Fruit fly (Drosophila melanogaster) whole organism, pupa: ENCODE data around the gene IntS10.

ENCODE experiments used
- CG10348 ChIP-seq: fragments of 200-800 bp; sonication (Bioruptor generic); IDR thresholded peaks from 2 replicates; pipeline ENCODE4 v1.3.6; 2022; ENCODE audit warnings: missing biosample characterization, missing genetic modification characterization
- CG12605 ChIP-seq: fragments of 200-800 bp; sonication (Bioruptor generic); IDR thresholded peaks from 2 replicates; pipeline ENCODE4 v1.3.6; 2022; ENCODE audit warnings: missing biosample characterization, missing genetic modification characterization
- CG13204 ChIP-seq: fragments of 200-800 bp; sonication (Bioruptor generic); optimal IDR thresholded peaks from 2 replicates; lab custom pipeline; 2018; ENCODE audit warnings: missing biosample characterization, mild to moderate bottlenecking, missing genetic modification characterization, moderate library complexity
- CG14655 ChIP-seq: fragments of 200-800 bp; sonication (Bioruptor generic); optimal IDR thresholded peaks from 3 replicates; lab custom pipeline; 2017; ENCODE audit warnings: mild to moderate bottlenecking, missing biosample characterization, missing genetic modification reagents, missing genetic modification characterization
- CG15710 ChIP-seq: fragments of 200-800 bp; sonication (Bioruptor generic); optimal IDR thresholded peaks from 2 replicates; lab custom pipeline; 2018; ENCODE audit warnings: missing biosample characterization, mild to moderate bottlenecking, missing genetic modification characterization, moderate library complexity
- CG17806 ChIP-seq: fragments of 200-800 bp; sonication (Bioruptor generic); optimal IDR thresholded peaks from 2 replicates; lab custom pipeline; 2018; ENCODE audit warnings: missing biosample characterization, mild to moderate bottlenecking, missing genetic modification characterization, moderate library complexity
- CG32121 ChIP-seq: fragments of 200-800 bp; sonication (Bioruptor generic); IDR thresholded peaks from 2 replicates; pipeline ENCODE4 v1.3.6; 2022; ENCODE audit warnings: missing biosample characterization, missing genetic modification characterization
- CG34367 ChIP-seq: fragments of 200-800 bp; sonication (Bioruptor generic); optimal IDR thresholded peaks from 2 replicates; lab custom pipeline; 2018; ENCODE audit warnings: missing biosample characterization, mild to moderate bottlenecking, missing genetic modification characterization
- CG4496 ChIP-seq: fragments of 200-800 bp; sonication (Bioruptor generic); IDR thresholded peaks from 3 replicates; pipeline ENCODE4 v1.3.6; 2022; ENCODE audit warnings: missing biosample characterization, missing genetic modification characterization
- CG8159 ChIP-seq: fragments of 200-800 bp; sonication (Bioruptor generic); optimal IDR thresholded peaks from 3 replicates; lab custom pipeline; 2018; ENCODE audit warnings: missing biosample characterization, mild to moderate bottlenecking, missing genetic modification characterization, moderate library complexity
- CG8301 ChIP-seq: fragments of 200-800 bp; sonication (Bioruptor generic); optimal IDR thresholded peaks from 2 replicates; lab custom pipeline; 2018; ENCODE audit warnings: missing biosample characterization, mild to moderate bottlenecking, missing genetic modification characterization
- CG9948 ChIP-seq: fragments of 200-800 bp; sonication (Bioruptor generic); optimal IDR thresholded peaks from 2 replicates; lab custom pipeline; 2018; ENCODE audit warnings: missing biosample characterization, mild to moderate bottlenecking, missing genetic modification characterization, moderate library complexity
- D1 ChIP-seq: fragments of 200-800 bp; sonication (Bioruptor generic); optimal IDR thresholded peaks from 2 replicates; lab custom pipeline; 2018; ENCODE audit warnings: missing biosample characterization, mild to moderate bottlenecking, missing genetic modification characterization, moderate library complexity
- EcR ChIP-seq: fragments of 200-800 bp; sonication (Bioruptor generic); optimal IDR thresholded peaks from 3 replicates; lab custom pipeline; 2019; ENCODE audit warnings: missing biosample characterization, missing genetic modification characterization, mild to moderate bottlenecking, moderate library complexity, missing genetic modification reagents
- Ets98B ChIP-seq: fragments of 200-800 bp; sonication (Bioruptor generic); IDR thresholded peaks from 2 replicates; pipeline ENCODE4 v1.3.6; 2022; ENCODE audit warnings: missing biosample characterization, missing genetic modification characterization
- Pif1A ChIP-seq: fragments of 200-800 bp; sonication (Bioruptor generic); optimal IDR thresholded peaks from 3 replicates; lab custom pipeline; 2016; ENCODE audit warnings: missing biosample characterization, missing genetic modification characterization
- Pif1B ChIP-seq: fragments of 200-800 bp; sonication (Bioruptor generic); optimal IDR thresholded peaks from 3 replicates; lab custom pipeline; 2016; ENCODE audit warnings: missing biosample characterization, missing genetic modification characterization
- Snoo ChIP-seq: fragments of 200-800 bp; sonication (Bioruptor generic); optimal IDR thresholded peaks from 3 replicates; lab custom pipeline; 2017; ENCODE audit warnings: missing biosample characterization, mild to moderate bottlenecking, missing genetic modification characterization, inconsistent platforms
- fd96Ca ChIP-seq: fragments of 200-800 bp; sonication (Bioruptor generic); IDR thresholded peaks from 3 replicates; pipeline ENCODE4 v1.3.6; 2022; ENCODE audit warnings: missing biosample characterization, missing genetic modification characterization
- gl ChIP-seq: fragments of 200-800 bp; sonication (Bioruptor generic); optimal IDR thresholded peaks from 2 replicates; lab custom pipeline; 2018; ENCODE audit warnings: missing biosample characterization, mild to moderate bottlenecking, missing genetic modification characterization
- rn ChIP-seq: fragments of 200-800 bp; sonication (Bioruptor generic); IDR thresholded peaks from 2 replicates; pipeline ENCODE4 v1.3.6; 2022; ENCODE audit warnings: missing biosample characterization, missing genetic modification characterization

Gene IntS10

DNA sequence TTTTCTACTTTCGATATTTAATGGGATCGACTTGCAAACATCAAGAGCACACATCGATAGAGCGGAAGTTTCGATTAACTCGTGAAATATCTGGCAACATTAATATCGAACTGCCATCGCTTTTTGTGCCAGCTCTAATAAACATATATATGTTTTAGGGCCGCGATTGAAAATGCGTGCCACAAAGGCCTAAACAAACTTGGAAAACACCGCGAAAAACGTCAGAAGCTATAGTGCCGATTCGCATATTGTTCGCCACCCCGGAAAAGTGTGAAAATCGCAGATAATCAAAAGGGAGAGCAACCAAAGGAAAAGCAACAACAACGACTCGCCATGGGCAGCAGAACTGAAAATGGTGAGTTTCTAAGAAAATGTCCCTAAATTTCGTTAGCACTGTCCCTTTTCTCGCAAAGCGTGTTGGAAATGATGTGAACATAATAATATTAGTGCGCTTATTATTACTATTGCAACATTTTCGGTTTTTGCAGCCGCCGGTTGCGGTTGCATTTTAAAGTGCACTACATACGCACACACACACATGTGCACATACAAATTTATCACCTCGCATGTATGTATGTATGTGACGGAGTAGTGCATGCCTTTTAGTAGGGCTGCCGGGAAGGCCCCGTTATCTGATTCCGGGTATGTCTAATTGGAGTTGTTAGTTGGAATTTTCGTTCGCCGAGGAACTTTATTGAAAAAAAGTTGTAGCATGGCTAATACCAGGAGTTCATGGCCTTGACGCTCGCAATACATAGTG, 12.2 kb downstream of the IntS10 start, which contains the start of gene enc:
Gene enc, plus strand, starts transcription at position 114 of the 760 bp plus-strand sequence.
- TF ChIP-seq CG32121 (no peak), Pif1B (GFP tag; lab: Kevin White, UChicago) (no peak), CG8301 (tag; lab: Kevin White, UChicago) (no peak), D1 (peak; percentile 31)
- TF ChIP-seq, all 21 proteins: peak for 1

DNA sequence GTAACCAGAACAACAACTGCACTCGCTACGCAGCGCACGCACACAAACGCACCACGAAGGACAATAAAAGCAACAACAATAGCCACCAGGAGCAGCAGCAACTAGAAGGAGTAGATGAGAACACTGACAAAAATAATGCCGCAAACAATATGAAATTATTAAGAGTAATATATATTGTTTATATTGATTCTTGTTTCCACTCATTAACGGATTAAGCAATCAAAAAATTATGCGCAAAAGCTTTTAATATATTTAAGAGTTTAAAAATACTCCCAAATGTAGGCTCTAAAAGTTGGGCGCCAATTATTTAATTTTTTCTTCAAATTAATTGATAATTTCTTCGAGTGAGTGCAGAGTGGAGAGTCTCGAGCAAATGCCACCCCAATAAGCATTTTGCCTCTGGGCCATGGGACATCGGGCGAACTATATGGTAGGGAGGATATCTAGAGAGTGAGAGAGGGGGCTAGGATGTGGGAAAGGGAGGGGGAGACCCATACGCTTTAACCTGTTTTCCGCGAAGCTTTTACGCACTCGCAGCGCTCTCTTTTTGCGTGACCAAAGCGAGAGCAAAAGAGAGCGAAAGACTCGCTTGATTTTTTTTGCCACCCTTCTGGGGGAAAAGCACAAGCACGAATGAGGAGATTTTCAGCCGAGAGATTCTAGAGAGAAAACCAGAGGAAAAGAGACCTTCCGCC, 18.4 kb downstream of the IntS10 start, which contains the start of gene Rdh:
Gene Rdh, plus strand, starts transcription at position 660 of the 695 bp plus-strand sequence.
- TF ChIP-seq rn (GFP tag; lab: Robert Waterston, UW) = no peak
- 0 out of 2 replicates have a peak, but pooled peaks have one; percentile 15 for TF ChIP-seq CG12605 (GFP tag; lab: Robert Waterston, UW)
- TF ChIP-seq Ets98B (GFP tag; lab: Robert Waterston, UW) = no peak
- no peak for TF ChIP-seq CG32121
- TF ChIP-seq CG4496 (GFP tag; lab: Robert Waterston, UW) = peak; percentile 37; the same call in 2 of the 3 replicates
- TF ChIP-seq CG34367 (tag; lab: Kevin White, UChicago) = peak; percentile 32
- no peak for TF ChIP-seq CG10348 (GFP tag; lab: Robert Waterston, UW)
- TF ChIP-seq D1 = no peak
- TF ChIP-seq CG8159 (tag; lab: Kevin White, UChicago) = peak; percentile 79
- TF ChIP-seq Snoo (tag; lab: Kevin White, UChicago) = no peak
- TF ChIP-seq EcR (GFP tag; lab: Kevin White, UChicago) = no peak
- TF ChIP-seq fd96Ca (GFP tag; lab: Robert Waterston, UW) = no peak
- peak; percentile 46 for TF ChIP-seq CG9948 (tag; lab: Kevin White, UChicago)
- TF ChIP-seq CG8301 (tag; lab: Kevin White, UChicago) = peak; percentile 35
- TF ChIP-seq gl (tag; lab: Kevin White, UChicago) = no peak
- peak; percentile 39 for TF ChIP-seq Pif1A (GFP tag; lab: Kevin White, UChicago)
- TF ChIP-seq CG15710 = peak; percentile 63
- TF ChIP-seq CG13204 (GFP tag; lab: Kevin White, UChicago) = no peak
- TF ChIP-seq CG14655 = peak; percentile 63
- peak; percentile 1 for TF ChIP-seq Pif1B (GFP tag; lab: Kevin White, UChicago)
- peak; percentile 60 for TF ChIP-seq CG17806 (tag; lab: Kevin White, UChicago)

DNA sequence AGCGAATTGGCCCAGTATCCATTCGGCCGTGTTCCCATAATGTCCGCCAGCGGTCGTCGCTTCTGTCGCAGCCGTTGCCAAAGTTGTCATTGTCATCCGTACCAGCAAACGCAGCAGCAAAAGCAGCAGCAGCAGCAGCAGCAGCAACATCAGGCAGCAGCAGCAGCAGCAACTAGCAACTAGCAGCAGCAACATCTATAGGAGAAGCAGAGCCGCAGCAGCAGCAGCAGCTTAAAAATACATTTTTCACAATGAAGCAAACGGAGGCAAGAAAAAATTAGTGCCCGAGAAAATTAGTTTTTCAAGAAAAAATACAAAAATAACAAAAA, 18.9 kb downstream of the IntS10 start:
- no peak for TF ChIP-seq CG10348 (GFP tag; lab: Robert Waterston, UW)
- TF ChIP-seq Pif1B (GFP tag; lab: Kevin White, UChicago) = no peak
- no peak for TF ChIP-seq CG8301 (tag; lab: Kevin White, UChicago)
- no peak for TF ChIP-seq gl (tag; lab: Kevin White, UChicago)
- TF ChIP-seq CG32121 = no peak
- no peak for TF ChIP-seq CG9948 (tag; lab: Kevin White, UChicago)
- TF ChIP-seq CG8159 (tag; lab: Kevin White, UChicago) = no peak
- TF ChIP-seq fd96Ca (GFP tag; lab: Robert Waterston, UW) = no peak
- no peak for TF ChIP-seq Snoo (tag; lab: Kevin White, UChicago)
- no peak for TF ChIP-seq CG14655
- TF ChIP-seq Pif1A (GFP tag; lab: Kevin White, UChicago) = no peak

DNA sequence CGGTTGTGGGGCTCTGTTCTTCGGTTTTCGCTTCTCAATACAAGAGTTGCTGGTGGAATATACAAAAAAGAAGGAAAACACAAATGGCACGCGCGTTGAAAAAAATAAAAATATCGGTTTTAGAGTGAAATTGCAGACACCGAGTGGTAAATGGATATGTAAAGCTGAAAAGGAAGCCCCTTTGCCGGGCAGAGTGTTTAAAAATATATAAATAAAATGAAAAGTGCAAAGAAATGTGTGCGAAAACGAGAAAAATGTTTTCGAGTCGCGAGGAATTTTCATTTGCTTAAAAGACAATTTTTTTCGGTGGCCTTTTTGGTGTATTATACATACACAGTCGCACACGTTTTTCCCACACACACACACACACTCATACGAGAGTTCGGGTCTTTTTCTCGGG, 19.4 kb downstream of the IntS10 start:
- TF ChIP-seq rn (GFP tag; lab: Robert Waterston, UW) = no peak
- TF ChIP-seq Pif1A (GFP tag; lab: Kevin White, UChicago) = no peak
- peak; percentile 17 for TF ChIP-seq CG14655

DNA sequence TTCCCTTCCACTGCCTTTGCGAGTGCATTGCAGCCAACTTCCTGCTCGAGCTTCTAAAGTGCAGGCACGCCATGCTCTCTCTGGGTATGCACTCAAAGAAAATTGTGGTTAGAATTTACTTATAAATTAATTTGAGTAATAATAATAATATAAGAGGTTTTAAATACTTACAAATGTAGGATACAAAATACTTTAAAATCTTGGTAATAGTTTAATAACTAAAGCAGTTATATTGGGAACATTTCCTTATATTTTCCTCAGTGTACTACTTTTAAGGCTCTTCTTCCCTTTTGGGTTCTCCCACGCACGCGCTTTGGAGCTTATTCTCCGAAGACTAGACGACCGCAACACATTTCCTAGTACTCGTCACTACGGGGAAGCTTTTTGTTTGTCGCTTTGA, 20.0 kb downstream of the IntS10 start:
- TF ChIP-seq rn (GFP tag; lab: Robert Waterston, UW) = peak; percentile 64
- no peak for TF ChIP-seq Pif1A (GFP tag; lab: Kevin White, UChicago)
- TF ChIP-seq CG14655 = no peak
- peak; percentile 8 for TF ChIP-seq gl (tag; lab: Kevin White, UChicago)
- TF ChIP-seq Ets98B (GFP tag; lab: Robert Waterston, UW) = no peak; the same call in 1 of the 2 replicates
- peak; percentile 56 for TF ChIP-seq Pif1B (GFP tag; lab: Kevin White, UChicago)
- TF ChIP-seq CG12605 (GFP tag; lab: Robert Waterston, UW) = peak; percentile 58; the same call in 1 of the 2 replicates
- TF ChIP-seq EcR (GFP tag; lab: Kevin White, UChicago) = no peak
- no peak for TF ChIP-seq D1
- TF ChIP-seq CG15710 = peak; percentile 81
- peak; percentile 67; the same call in 2 of the 3 replicates for TF ChIP-seq fd96Ca (GFP tag; lab: Robert Waterston, UW)
- peak; percentile 63; the same call in 2 of the 3 replicates for TF ChIP-seq CG4496 (GFP tag; lab: Robert Waterston, UW)
- no peak for TF ChIP-seq CG8301 (tag; lab: Kevin White, UChicago)
- peak; percentile 60 for TF ChIP-seq CG10348 (GFP tag; lab: Robert Waterston, UW)
- peak; percentile 85 for TF ChIP-seq CG32121
- TF ChIP-seq CG8159 (tag; lab: Kevin White, UChicago) = peak; percentile 85
- no peak for TF ChIP-seq CG34367 (tag; lab: Kevin White, UChicago)
